Fruit fly (Drosophila melanogaster) whole organism, embryonic: ENCODE data around the gene SclB.

ENCODE experiments used
- Aef1 ChIP-seq: fragments of 200-800 bp; sonication (Bioruptor generic); IDR thresholded peaks from 3 replicates; pipeline ENCODE4 v1.3.6; 2022; ENCODE audit warnings: missing biosample characterization, missing genetic modification characterization
- Asciz ChIP-seq: fragments of 200-800 bp; sonication (Bioruptor generic); optimal IDR thresholded peaks from 2 replicates; lab custom pipeline; 2017; ENCODE audit warnings: missing biosample characterization, mild to moderate bottlenecking, missing genetic modification characterization, missing genetic modification reagents
- C15 ChIP-seq: fragments of 200-800 bp; sonication (Bioruptor generic); IDR thresholded peaks from 3 replicates; pipeline ENCODE4 v1.3.6; 2022; ENCODE audit warnings: missing biosample characterization, missing genetic modification characterization
- CG1024 ChIP-seq: fragments of 200-800 bp; sonication (Bioruptor generic); IDR thresholded peaks from 2 replicates; pipeline ENCODE4 v1.3.6; 2022; ENCODE audit warnings: missing biosample characterization, missing genetic modification characterization
- CG10654 ChIP-seq: fragments of 200-800 bp; sonication (Bioruptor generic); optimal IDR thresholded peaks from 2 replicates; lab custom pipeline; 2016; ENCODE audit warnings: missing biosample characterization, missing genetic modification characterization
- CG11093 ChIP-seq: fragments of 200-800 bp; sonication (Bioruptor generic); IDR thresholded peaks from 3 replicates; pipeline ENCODE4 v1.3.6; 2022; ENCODE audit warnings: missing biosample characterization, missing genetic modification characterization
- CG11247 ChIP-seq: fragments of 200-800 bp; sonication (Bioruptor generic); IDR thresholded peaks from 2 replicates; pipeline ENCODE4 v1.3.6; 2022; ENCODE audit warnings: missing biosample characterization, missing genetic modification characterization
- CG14965 ChIP-seq: fragments of 200-800 bp; sonication (Bioruptor generic); optimal IDR thresholded peaks from 2 replicates; lab custom pipeline; 2016; ENCODE audit warnings: missing biosample characterization, missing genetic modification characterization, borderline replicate concordance
- CG1647 ChIP-seq: fragments of 200-800 bp; sonication (Bioruptor generic); optimal IDR thresholded peaks from 3 replicates; lab custom pipeline; 2016; ENCODE audit warnings: missing biosample characterization, missing genetic modification characterization
- CG16863 ChIP-seq: fragments of 200-800 bp; sonication (Bioruptor generic); optimal IDR thresholded peaks from 3 replicates; lab custom pipeline; 2016; ENCODE audit warnings: missing biosample characterization, missing genetic modification characterization
- CG17186 ChIP-seq: fragments of 200-800 bp; sonication (Bioruptor generic); optimal IDR thresholded peaks from 3 replicates; lab custom pipeline; 2017; ENCODE audit warnings: missing biosample characterization, missing genetic modification reagents, missing genetic modification characterization
- CG17568 ChIP-seq: fragments of 200-800 bp; sonication (Bioruptor generic); optimal IDR thresholded peaks from 2 replicates; lab custom pipeline; 2018; ENCODE audit warnings: missing biosample characterization, mild to moderate bottlenecking, missing genetic modification characterization, moderate library complexity
- CG2875 ChIP-seq: fragments of 200-800 bp; sonication (Bioruptor generic); optimal IDR thresholded peaks from 2 replicates; lab custom pipeline; 2017; ENCODE audit warnings: missing biosample characterization, mild to moderate bottlenecking, missing genetic modification characterization, missing genetic modification reagents
- CG8281 ChIP-seq: fragments of 200-800 bp; sonication (Bioruptor generic); optimal IDR thresholded peaks from 2 replicates; lab custom pipeline; 2018; ENCODE audit warnings: missing biosample characterization, mild to moderate bottlenecking, missing genetic modification characterization, moderate library complexity
- CG8388 ChIP-seq: fragments of 200-800 bp; sonication (Bioruptor generic); optimal IDR thresholded peaks from 2 replicates; lab custom pipeline; 2019; ENCODE audit warnings: missing biosample characterization, mild to moderate bottlenecking, missing genetic modification characterization, moderate library complexity
- CG8944 ChIP-seq: fragments of 200-800 bp; sonication (Bioruptor generic); optimal IDR thresholded peaks from 3 replicates; lab custom pipeline; 2016; ENCODE audit warnings: missing biosample characterization, missing genetic modification characterization
- CrebB ChIP-seq: fragments of 200-800 bp; sonication (Bioruptor generic); optimal IDR thresholded peaks from 3 replicates; lab custom pipeline; 2018; ENCODE audit warnings: missing biosample characterization, mild to moderate bottlenecking, missing genetic modification characterization
- Dip3 ChIP-seq: fragments of 200-800 bp; sonication (Bioruptor generic); optimal IDR thresholded peaks from 3 replicates; lab custom pipeline; 2016; ENCODE audit warnings: missing biosample characterization, missing genetic modification characterization
- Dp ChIP-seq: fragments of 200-800 bp; sonication (Bioruptor generic); optimal IDR thresholded peaks from 2 replicates; lab custom pipeline; 2018; ENCODE audit warnings: missing biosample characterization, mild to moderate bottlenecking, missing genetic modification characterization, moderate library complexity
- Dref ChIP-seq: fragments of 200-800 bp; sonication (Bioruptor generic); IDR thresholded peaks from 2 replicates; pipeline ENCODE4 v1.3.6; 2022; ENCODE audit warnings: missing biosample characterization, missing genetic modification characterization
- Elba2 ChIP-seq: fragments of 200-800 bp; sonication (Bioruptor generic); optimal IDR thresholded peaks from 3 replicates; lab custom pipeline; 2016; ENCODE audit warnings: missing biosample characterization, missing genetic modification characterization
- Ets65A ChIP-seq: fragments of 200-800 bp; sonication (Bioruptor generic); peaks from one replicate; lab custom pipeline; 2016; ENCODE audit warnings: missing biosample characterization, missing genetic modification characterization
- Fer3 ChIP-seq: fragments of 200-800 bp; sonication (Bioruptor generic); optimal IDR thresholded peaks from 2 replicates; lab custom pipeline; 2018; ENCODE audit warnings: missing biosample characterization, mild to moderate bottlenecking, missing genetic modification characterization, moderate library complexity
- HHEX ChIP-seq: fragments of 200-800 bp; sonication (Bioruptor generic); optimal IDR thresholded peaks from 3 replicates; lab custom pipeline; 2017; ENCODE audit warnings: missing biosample characterization, mild to moderate bottlenecking, missing genetic modification characterization, missing genetic modification reagents
- HLH3B ChIP-seq: fragments of 200-800 bp; sonication (Bioruptor generic); IDR thresholded peaks from 2 replicates; pipeline ENCODE4 v1.3.6; 2022; ENCODE audit warnings: missing biosample characterization, missing genetic modification characterization
- Hand ChIP-seq: fragments of 200-800 bp; sonication (Bioruptor generic); optimal IDR thresholded peaks from 2 replicates; lab custom pipeline; 2017; ENCODE audit warnings: mild to moderate bottlenecking, missing biosample characterization, missing genetic modification reagents, missing genetic modification characterization
- Jarid2 ChIP-seq: fragments of 200-800 bp; sonication (Bioruptor generic); optimal IDR thresholded peaks from 3 replicates; lab custom pipeline; 2017; ENCODE audit warnings: mild to moderate bottlenecking, missing biosample characterization, missing genetic modification reagents, missing genetic modification characterization
- Kr ChIP-seq: fragments of 200-800 bp; sonication (Bioruptor generic); optimal IDR thresholded peaks from 2 replicates; lab custom pipeline; 2017; ENCODE audit warnings: missing biosample characterization, mild to moderate bottlenecking, missing genetic modification characterization
- Neu2 ChIP-seq: fragments of 200-800 bp; sonication (Bioruptor generic); optimal IDR thresholded peaks from 3 replicates; lab custom pipeline; 2016; ENCODE audit warnings: missing biosample characterization, missing genetic modification characterization, borderline replicate concordance
- Nf-YA ChIP-seq: fragments of 200-800 bp; sonication (Bioruptor generic); IDR thresholded peaks from 2 replicates; pipeline ENCODE4 v1.3.6; 2022; ENCODE audit warnings: missing biosample characterization, missing genetic modification characterization
- Xbp1 ChIP-seq: fragments of 200-800 bp; sonication (Bioruptor generic); optimal IDR thresholded peaks from 3 replicates; lab custom pipeline; 2016; ENCODE audit warnings: missing biosample characterization, mild to moderate bottlenecking, missing genetic modification characterization
- YL-1 ChIP-seq: fragments of 200-800 bp; sonication (Bioruptor generic); optimal IDR thresholded peaks from 3 replicates; lab custom pipeline; 2017; ENCODE audit warnings: missing biosample characterization, mild to moderate bottlenecking, missing genetic modification characterization
- ac ChIP-seq: fragments of 200-800 bp; sonication (Bioruptor generic); optimal IDR thresholded peaks from 3 replicates; lab custom pipeline; 2017; ENCODE audit warnings: missing biosample characterization, mild to moderate bottlenecking, missing genetic modification characterization
- ase ChIP-seq: fragments of 200-800 bp; sonication (Bioruptor generic); IDR thresholded peaks from 3 replicates; pipeline ENCODE4 v1.3.6; 2022; ENCODE audit warnings: missing biosample characterization, missing genetic modification characterization
- bigmax ChIP-seq: fragments of 200-800 bp; sonication (Bioruptor generic); optimal IDR thresholded peaks from 2 replicates; lab custom pipeline; 2018; ENCODE audit warnings: missing biosample characterization, mild to moderate bottlenecking, missing genetic modification characterization
- dysf ChIP-seq: fragments of 200-800 bp; sonication (Bioruptor generic); IDR thresholded peaks from 3 replicates; pipeline ENCODE4 v1.3.6; 2022; ENCODE audit warnings: missing biosample characterization, missing genetic modification characterization
- ems ChIP-seq: fragments of 200-800 bp; sonication (Bioruptor generic); optimal IDR thresholded peaks from 3 replicates; lab custom pipeline; 2016; ENCODE audit warnings: missing biosample characterization, missing genetic modification characterization
- exex ChIP-seq: fragments of 200-800 bp; sonication (Bioruptor generic); optimal IDR thresholded peaks from 4 replicates; lab custom pipeline; 2018; ENCODE audit warnings: missing biosample characterization, mild to moderate bottlenecking, missing genetic modification characterization, moderate library complexity
- fd3F ChIP-seq: fragments of 200-800 bp; sonication (Bioruptor generic); optimal IDR thresholded peaks from 2 replicates; lab custom pipeline; 2018; ENCODE audit warnings: missing biosample characterization, mild to moderate bottlenecking, missing genetic modification characterization, moderate library complexity
- fu2 ChIP-seq: fragments of 200-800 bp; sonication (Bioruptor generic); optimal IDR thresholded peaks from 2 replicates; lab custom pipeline; 2016; ENCODE audit warnings: missing biosample characterization, missing genetic modification characterization
- gcm2 ChIP-seq: fragments of 200-800 bp; sonication (Bioruptor generic); optimal IDR thresholded peaks from 2 replicates; lab custom pipeline; 2016; ENCODE audit warnings: missing biosample characterization, missing genetic modification characterization
- lilli ChIP-seq: fragments of 200-800 bp; sonication (Bioruptor generic); optimal IDR thresholded peaks from 3 replicates; lab custom pipeline; 2016; ENCODE audit warnings: missing biosample characterization, missing genetic modification characterization
- nerfin-1 ChIP-seq: fragments of 200-800 bp; sonication (Bioruptor generic); optimal IDR thresholded peaks from 3 replicates; lab custom pipeline; 2019; ENCODE audit warnings: missing biosample characterization, mild to moderate bottlenecking, missing genetic modification characterization, moderate library complexity
- psq ChIP-seq: fragments of 200-800 bp; sonication (Bioruptor generic); optimal IDR thresholded peaks from 2 replicates; lab custom pipeline; 2017; ENCODE audit warnings: missing biosample characterization, missing genetic modification characterization
- sr ChIP-seq: fragments of 200-800 bp; sonication (Bioruptor generic); IDR thresholded peaks from 3 replicates; pipeline ENCODE4 v1.3.6; 2022; ENCODE audit warnings: missing biosample characterization, missing genetic modification characterization
- ssp ChIP-seq: fragments of 200-800 bp; sonication (Bioruptor generic); IDR thresholded peaks from 2 replicates; pipeline ENCODE4 v1.3.6; 2022; ENCODE audit warnings: missing biosample characterization, missing genetic modification characterization
- tll ChIP-seq, 2 experiments: fragments of 200-800 bp in 1 of 2; fragments of >200 bp in 1 of 2; sonication (Bioruptor generic) in 1 of 2; optimal IDR thresholded peaks; 2 replicates each; lab custom pipeline; 2017 to 2019; ENCODE audit warnings: missing biosample characterization in 2 of 2, missing genetic modification characterization in 2 of 2, mild to moderate bottlenecking in 1 of 2, moderate library complexity in 1 of 2
- unc-4 ChIP-seq: fragments of 200-800 bp; sonication (Bioruptor generic); IDR thresholded peaks from 2 replicates; pipeline ENCODE4 v1.3.6; 2022; ENCODE audit warnings: missing biosample characterization, missing genetic modification characterization; ENCODE audit not compliant: partially characterized antibody
- wek ChIP-seq: fragments of 200-800 bp; sonication (Bioruptor generic); optimal IDR thresholded peaks from 3 replicates; lab custom pipeline; 2018; ENCODE audit warnings: missing biosample characterization, mild to moderate bottlenecking, missing genetic modification characterization, moderate library complexity
- zf30C ChIP-seq: fragments of 200-800 bp; sonication (Bioruptor generic); optimal IDR thresholded peaks from 3 replicates; lab custom pipeline; 2018; ENCODE audit warnings: missing biosample characterization, mild to moderate bottlenecking, missing genetic modification characterization

Gene SclB

DNA sequence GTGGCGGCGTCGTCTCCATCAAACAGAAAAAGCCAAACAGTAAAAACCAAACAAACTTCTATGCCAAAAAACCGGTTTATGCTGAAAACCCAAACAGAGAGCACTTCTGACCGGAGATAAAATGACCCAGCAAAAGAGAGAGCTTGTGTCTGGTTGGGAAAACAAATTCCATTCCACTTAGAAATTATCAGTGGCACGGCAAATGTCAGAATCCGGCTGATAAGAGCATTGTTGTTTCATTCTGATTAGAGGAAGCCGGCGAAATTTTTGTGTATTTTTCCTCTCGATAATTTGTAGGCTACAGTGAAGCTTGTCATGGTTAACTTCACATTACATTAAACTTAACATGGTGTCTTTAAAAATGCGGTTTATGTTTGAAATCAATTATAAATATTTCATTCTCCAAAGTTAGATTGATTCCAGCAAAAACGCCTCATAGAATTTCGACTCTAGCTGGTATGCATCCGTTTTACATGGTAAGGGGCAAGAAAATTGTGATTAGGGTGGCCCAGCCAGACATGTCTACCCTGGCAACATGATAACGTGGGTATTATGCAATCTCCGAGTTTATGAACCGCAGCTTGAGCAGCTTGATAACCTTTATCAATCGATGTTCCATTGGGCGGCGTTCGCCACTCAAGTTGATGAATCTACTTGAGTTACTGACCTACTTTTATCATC, 20.2 kb upstream of the SclB start (continued):
- TF ChIP-seq CG16863 (GFP tag; lab: Kevin White, UChicago): peak; percentile 23
- no peak for TF ChIP-seq Nf-YA (GFP tag; lab: Robert Waterston, UW)
- peak; percentile 13; the same call in 1 of the 2 replicates for TF ChIP-seq HLH3B (GFP tag; lab: Robert Waterston, UW)
- no peak for TF ChIP-seq bigmax (GFP tag; lab: Kevin White, UChicago)
- no peak for TF ChIP-seq CG17186 (GFP tag; lab: Kevin White, UChicago)
- no peak for TF ChIP-seq Elba2 (GFP tag; lab: Kevin White, UChicago)
- peak; percentile 94 for TF ChIP-seq Ets65A (GFP tag; lab: Kevin White, UChicago)
- TF ChIP-seq tll (GFP tag; optimal IDR thresholded peaks at IDR 0.05; lab: Kevin White, UChicago): no peak
- no peak for TF ChIP-seq zf30C (GFP tag; lab: Kevin White, UChicago)
- TF ChIP-seq CG10654 (GFP tag; lab: Kevin White, UChicago): no peak
- no peak for TF ChIP-seq CG11247 (GFP tag; lab: Robert Waterston, UW)
- TF ChIP-seq Asciz: no peak
- no peak for TF ChIP-seq ase (GFP tag; lab: Robert Waterston, UW)
- no peak for TF ChIP-seq CG1024 (GFP tag; lab: Robert Waterston, UW)
- peak; percentile 59; the same call in 2 of the 3 replicates for TF ChIP-seq dysf (GFP tag; lab: Robert Waterston, UW)
- TF ChIP-seq Jarid2 (GFP tag; lab: Kevin White, UChicago): no peak
- no peak for TF ChIP-seq wek (GFP tag; lab: Kevin White, UChicago)
- TF ChIP-seq gcm2: no peak
- TF ChIP-seq YL-1 (GFP tag; lab: Kevin White, UChicago): no peak
- no peak for TF ChIP-seq ems
- no peak for TF ChIP-seq fd3F (GFP tag; lab: Kevin White, UChicago)
- no peak for TF ChIP-seq CG11093 (GFP tag; lab: Robert Waterston, UW)
- TF ChIP-seq Dip3 (GFP tag; lab: Kevin White, UChicago): peak; percentile 73
- peak; percentile 61 for TF ChIP-seq lilli (GFP tag; lab: Kevin White, UChicago)
- no peak for TF ChIP-seq ac
- TF ChIP-seq CG8944: no peak
- no peak for TF ChIP-seq Kr (GFP tag; lab: Kevin White, UChicago)
- TF ChIP-seq fu2 (GFP tag; lab: Kevin White, UChicago): peak; percentile 21
- TF ChIP-seq Dref (GFP tag; lab: Robert Waterston, UW): no peak
- no peak for TF ChIP-seq nerfin-1 (tag; lab: Kevin White, UChicago)
- TF ChIP-seq Fer3: peak; percentile 35
- no peak for TF ChIP-seq CG17568 (GFP tag; lab: Kevin White, UChicago)
- peak; percentile 42; the same call in 2 of the 3 replicates for TF ChIP-seq Aef1
- TF ChIP-seq unc-4 (GFP tag; lab: Robert Waterston, UW): no peak
- TF ChIP-seq Xbp1 (GFP tag; lab: Kevin White, UChicago): peak; percentile 16
- no peak for TF ChIP-seq CrebB (tag; lab: Kevin White, UChicago)
- TF ChIP-seq ssp (GFP tag; lab: Robert Waterston, UW): no peak
- no peak for TF ChIP-seq CG2875 (GFP tag; lab: Kevin White, UChicago)
- no peak for TF ChIP-seq Hand (GFP tag; lab: Kevin White, UChicago)
- no peak for TF ChIP-seq CG8281 (tag; lab: Kevin White, UChicago)
- TF ChIP-seq C15: no peak
- peak; percentile 31 for TF ChIP-seq exex
- TF ChIP-seq HHEX (GFP tag; lab: Kevin White, UChicago): no peak
- no peak for TF ChIP-seq sr (GFP tag; lab: Robert Waterston, UW)
- TF ChIP-seq psq: no peak
- TF ChIP-seq CG1647 (GFP tag; lab: Kevin White, UChicago): no peak
- TF ChIP-seq CG8388 (GFP tag; lab: Kevin White, UChicago): peak; percentile 5
- TF ChIP-seq Neu2 (GFP tag; lab: Kevin White, UChicago): no peak
- TF ChIP-seq Dp (GFP tag; lab: Kevin White, UChicago): no peak
- TF ChIP-seq CG14965 (GFP tag; lab: Kevin White, UChicago): no peak
